Worm (Caenorhabditis elegans): ENCODE results near the gene scl-2.

ce11 chrIV:13093677-13094076 lies 36.2 kb downstream of the scl-2 start, which contains the start of the genes prcc-1 and C39E9.12:
- TF ChIP-seq pha-4 (tag; optimal IDR thresholded peaks at IDR 0.05) (peak; percentile 86), nhr-77 (tag; optimal IDR thresholded peaks at IDR 0.05) (no peak), unc-39 (tag; optimal IDR thresholded peaks at IDR 0.05) (no peak), ztf-11 (tag; optimal IDR thresholded peaks at IDR 0.05) (no peak)

Measured in whole organism, L3 larva.